Fruit fly (Drosophila melanogaster): Measurements from ENCODE around the gene mahe.
A peak's percentile ranks its signal among the peaks of the same experiment; 100 is the strongest.

- peak; percentile 43 for TF ChIP-seq CG17806 (tag; optimal IDR thresholded peaks at IDR 0.05)
- peak; percentile 12 for TF ChIP-seq EcR (GFP tag; optimal IDR thresholded peaks at IDR 0.05)
- TF ChIP-seq CG13204 (GFP tag; optimal IDR thresholded peaks at IDR 0.05) = no peak
- no peak for TF ChIP-seq CG8159 (tag; optimal IDR thresholded peaks at IDR 0.05)
These were observed 11.0 kb downstream of the mahe start, which contains the start of the genes hdm and Ykt6 for dm6 chrX:7920081-7920688.
